Fruit fly (Drosophila melanogaster): ENCODE results near the gene CG42521.

CG42521 gene

DNA sequence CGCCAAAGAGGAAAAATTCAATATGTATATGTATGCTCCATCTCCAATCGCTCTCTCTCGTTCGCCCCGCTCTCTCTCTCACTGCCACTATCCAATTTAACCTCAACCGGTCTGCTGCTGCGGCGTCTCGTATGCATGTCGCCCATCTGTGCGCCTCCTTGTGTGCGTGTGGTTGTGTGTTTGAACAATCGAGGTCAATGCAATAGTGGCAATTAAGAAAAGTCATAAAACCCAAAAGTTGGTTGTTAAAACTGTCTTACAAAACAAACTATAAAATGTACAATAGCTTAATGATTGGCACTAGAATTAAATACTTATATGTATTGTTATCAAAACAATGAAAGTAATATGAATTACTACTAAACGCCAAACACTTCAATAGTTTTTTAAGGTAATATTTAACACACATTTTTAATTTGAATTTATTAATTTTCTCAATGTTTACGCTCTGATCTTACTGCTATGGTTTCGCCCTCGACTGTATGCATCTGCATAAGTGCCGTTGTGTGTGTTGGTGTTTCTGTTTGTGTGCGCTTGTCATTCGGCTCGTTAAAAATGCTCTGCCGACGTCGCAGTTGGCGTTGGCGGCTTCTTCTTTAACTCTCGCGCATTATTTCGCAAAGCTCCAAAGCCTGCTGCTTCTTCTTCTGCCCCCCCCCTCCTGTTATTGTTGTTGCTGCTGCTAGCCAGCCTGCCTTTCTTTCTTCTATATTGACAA, 42.2 kb upstream of the CG42521 start (continued):
- TF ChIP-seq CG32772 (GFP tag; IDR thresholded peaks at IDR 0.05) (peak; percentile 90), Side (GFP tag; optimal IDR thresholded peaks at IDR 0.05) (peak; percentile 92), PHDP (tag; optimal IDR thresholded peaks at IDR 0.05) (peak; percentile 97), ash1 (GFP tag; optimal IDR thresholded peaks at IDR 0.05) (peak; percentile 66), Sry-δ (GFP tag; optimal IDR thresholded peaks at IDR 0.05) (peak; percentile 25), jing (GFP tag; optimal IDR thresholded peaks at IDR 0.05) (peak; percentile 89), Myb (GFP tag; optimal IDR thresholded peaks at IDR 0.05) (peak; percentile 37), Awh (GFP tag; IDR thresholded peaks at IDR 0.05) (peak; percentile 87), ken (GFP tag; IDR thresholded peaks at IDR 0.05) (peak; percentile 75), eyg (GFP tag; optimal IDR thresholded peaks at IDR 0.05) (peak; percentile 56), Mad (GFP tag; optimal IDR thresholded peaks at IDR 0.05) (peak; percentile 88), CG12744 (GFP tag; optimal IDR thresholded peaks at IDR 0.05) (peak; percentile 85), nau (GFP tag; optimal IDR thresholded peaks at IDR 0.05) (peak; percentile 97), zfh1 (GFP tag; IDR thresholded peaks at IDR 0.05) (peak; percentile 91), B-H1 (GFP tag; IDR thresholded peaks at IDR 0.05) (peak; percentile 89), lab (GFP tag; optimal IDR thresholded peaks at IDR 0.05) (peak; percentile 96), CG9727 (GFP tag; optimal IDR thresholded peaks at IDR 0.05) (peak; percentile 99), gsb (GFP tag; IDR thresholded peaks at IDR 0.05) (peak; percentile 81), CrebB (tag; optimal IDR thresholded peaks at IDR 0.05) (peak; percentile 96), fd102C (GFP tag; optimal IDR thresholded peaks at IDR 0.05) (peak; percentile 90), z (GFP tag; IDR thresholded peaks at IDR 0.05) (no peak; the same call in 2 of the 3 replicates), CG15011 (GFP tag; optimal IDR thresholded peaks at IDR 0.05) (peak; percentile 98), Max (GFP tag; optimal IDR thresholded peaks at IDR 0.05) (peak; percentile 97), CG6765 (GFP tag; optimal IDR thresholded peaks at IDR 0.05) (peak; percentile 96), CG6175 (GFP tag; IDR thresholded peaks at IDR 0.05) (peak; percentile 77; the same call in 2 of the 3 replicates), al (GFP tag; IDR thresholded peaks at IDR 0.05) (peak; percentile 86), bbx (GFP tag; IDR thresholded peaks at IDR 0.05; ENCODE audit: partially characterized antibody) (no peak), CG32532 (GFP tag; IDR thresholded peaks at IDR 0.05) (peak; percentile 91), Doc2 (GFP tag; IDR thresholded peaks at IDR 0.05) (no peak; the same call in 1 of the 2 replicates), CG34376 (GFP tag; optimal IDR thresholded peaks at IDR 0.05) (peak; percentile 96), CG31388 (GFP tag; optimal IDR thresholded peaks at IDR 0.05) (peak; percentile 68), sna (GFP tag; IDR thresholded peaks at IDR 0.05; ENCODE audit: partially characterized antibody) (no peak), so (GFP tag; IDR thresholded peaks at IDR 0.05) (peak; percentile 93), cato (GFP tag; optimal IDR thresholded peaks at IDR 0.05; ENCODE audit: borderline replicate concordance) (peak; percentile 96), tgo (GFP tag; IDR thresholded peaks at IDR 0.05) (peak; percentile 93), Bgb (GFP tag; IDR thresholded peaks at IDR 0.05; ENCODE audit: partially characterized antibody) (no peak), Asciz (GFP tag; optimal IDR thresholded peaks at IDR 0.05) (peak; percentile 98), prd (optimal IDR thresholded peaks at IDR 0.05) (no peak), prd (GFP tag; IDR thresholded peaks at IDR 0.05) (peak; percentile 94), Taf1 (GFP tag; IDR thresholded peaks at IDR 0.05) (peak; percentile 85), CG13624 (GFP tag; optimal IDR thresholded peaks at IDR 0.05) (peak; percentile 83), CG7271 (tag; optimal IDR thresholded peaks at IDR 0.05) (peak; percentile 90), inv (GFP tag; IDR thresholded peaks at IDR 0.05; ENCODE audit: partially characterized antibody) (no peak), danr (GFP tag; IDR thresholded peaks at IDR 0.05) (peak; percentile 90), insv (GFP tag; optimal IDR thresholded peaks at IDR 0.05) (peak in 1 of 2 experiments; percentile 83), Oli (tag; optimal IDR thresholded peaks at IDR 0.05) (peak; percentile 98), CG14050 (GFP tag; IDR thresholded peaks at IDR 0.05) (peak; percentile 84), HmgZ (tag; optimal IDR thresholded peaks at IDR 0.05) (peak; percentile 97), GATAe (GFP tag; conservative IDR thresholded peaks at IDR 0.05) (peak; percentile 57), onecut (GFP tag; IDR thresholded peaks at IDR 0.05) (peak; percentile 89)
